Worm (Caenorhabditis elegans) whole organism, mixed stage, embryonic: Measurements from ENCODE around the gene F57A10.2.
"Not testable (repeated sequence)": the region's sequence is repeated elsewhere in the genome, so short reads cannot be mapped to it uniquely, and the experiment has no call there.

Experiments used
- M03D4.4 ChIP-seq: sonication (generic microtip); optimal IDR thresholded peaks from 2 replicates; lab custom pipeline; 2017; ENCODE audit warnings: mild to moderate bottlenecking, missing genetic modification characterization, missing compliant biosample characterization
- bed-3 ChIP-seq: fragments of 200-800 bp; sonication (Bioruptor generic); optimal IDR thresholded peaks from 3 replicates; lab custom pipeline; 2018; ENCODE audit warnings: mild to moderate bottlenecking, missing genetic modification characterization, moderate library complexity, missing compliant biosample characterization
- blmp-1 ChIP-seq: fragments of 150-350 bp; optimal IDR thresholded peaks from 2 replicates; lab custom pipeline; 2014; ENCODE audit warnings: missing biosample characterization, missing genetic modification characterization
- ceh-39 ChIP-seq: fragments of 150-350 bp; optimal IDR thresholded peaks from 2 replicates; lab custom pipeline; 2014; ENCODE audit warnings: missing biosample characterization, missing genetic modification characterization
- ceh-43 ChIP-seq: fragments of 200-800 bp; sonication (Bioruptor generic); optimal IDR thresholded peaks from 2 replicates; lab custom pipeline; 2018; ENCODE audit warnings: mild to moderate bottlenecking, missing genetic modification characterization, moderate library complexity, missing compliant biosample characterization
- ceh-83 ChIP-seq: fragments of 200-800 bp; sonication (Bioruptor generic); optimal IDR thresholded peaks from 2 replicates; lab custom pipeline; 2018; ENCODE audit warnings: mild to moderate bottlenecking, missing genetic modification characterization, missing compliant biosample characterization
- cnd-1 ChIP-seq: fragments of 200-800 bp; sonication (Bioruptor generic); optimal IDR thresholded peaks from 2 replicates; lab custom pipeline; 2018; ENCODE audit warnings: mild to moderate bottlenecking, missing genetic modification characterization, missing compliant biosample characterization
- drap-1 ChIP-seq: fragments of 200-800 bp; sonication (Bioruptor generic); optimal IDR thresholded peaks from 3 replicates; lab custom pipeline; 2018; ENCODE audit warnings: mild to moderate bottlenecking, missing genetic modification characterization, missing compliant biosample characterization
- elt-1 ChIP-seq: sonication (generic microtip); optimal IDR thresholded peaks from 2 replicates; lab custom pipeline; 2017; ENCODE audit warnings: missing genetic modification characterization, mild to moderate bottlenecking, missing compliant biosample characterization, antibody characterized with exemption, moderate library complexity, borderline replicate concordance; ENCODE audit not compliant: insufficient read depth
- elt-3 ChIP-seq: fragments of 150-350 bp; optimal IDR thresholded peaks from 2 replicates; lab custom pipeline; 2014; ENCODE audit warnings: missing biosample characterization, missing genetic modification characterization
- hlh-1 ChIP-seq: fragments of 150-350 bp; optimal IDR thresholded peaks from 2 replicates; lab custom pipeline; 2014; ENCODE audit warnings: missing biosample characterization, missing genetic modification reagents, missing genetic modification characterization
- lin-13 ChIP-seq: fragments of 150-350 bp; optimal IDR thresholded peaks from 2 replicates; lab custom pipeline; 2014; ENCODE audit warnings: missing biosample characterization, missing genetic modification characterization
- lin-32 ChIP-seq: fragments of 200-800 bp; sonication (Bioruptor generic); optimal IDR thresholded peaks from 2 replicates; lab custom pipeline; 2018; ENCODE audit warnings: mild to moderate bottlenecking, missing genetic modification characterization, missing compliant biosample characterization
- lsy-2 ChIP-seq: fragments of 150-350 bp; optimal IDR thresholded peaks from 2 replicates; lab custom pipeline; 2014; ENCODE audit warnings: missing biosample characterization, missing genetic modification characterization
- mep-1 ChIP-seq: fragments of 150-350 bp; optimal IDR thresholded peaks from 2 replicates; lab custom pipeline; 2017; ENCODE audit warnings: missing biosample characterization, missing genetic modification reagents, missing genetic modification characterization, inconsistent platforms
- mls-2 ChIP-seq: sonication (generic microtip); optimal IDR thresholded peaks from 2 replicates; lab custom pipeline; 2016; ENCODE audit warnings: mild to moderate bottlenecking, missing genetic modification characterization, moderate library complexity, missing compliant biosample characterization
- nhr-12 ChIP-seq: fragments of 150-350 bp; optimal IDR thresholded peaks from 2 replicates; lab custom pipeline; 2014; ENCODE audit warnings: missing biosample characterization, missing genetic modification characterization
- nhr-2 ChIP-seq: fragments of 150-350 bp; optimal IDR thresholded peaks from 2 replicates; lab custom pipeline; 2014; ENCODE audit warnings: missing biosample characterization, missing genetic modification characterization
- nhr-237 ChIP-seq: fragments of 150-350 bp; optimal IDR thresholded peaks from 2 replicates; lab custom pipeline; 2014; ENCODE audit warnings: missing biosample characterization, missing genetic modification characterization
- nhr-28 ChIP-seq: fragments of 150-350 bp; optimal IDR thresholded peaks from 2 replicates; lab custom pipeline; 2014; ENCODE audit warnings: missing biosample characterization, missing genetic modification characterization
- nhr-76 ChIP-seq: sonication (generic microtip); optimal IDR thresholded peaks from 2 replicates; lab custom pipeline; 2017; ENCODE audit warnings: missing biosample characterization, missing genetic modification characterization
- pha-4 ChIP-seq: fragments of 150-350 bp; optimal IDR thresholded peaks from 2 replicates; lab custom pipeline; 2018; ENCODE audit warnings: missing biosample characterization, missing genetic modification reagents, missing genetic modification characterization
- snpc-4 ChIP-seq: fragments of 150-350 bp; optimal IDR thresholded peaks from 2 replicates; lab custom pipeline; 2014; ENCODE audit warnings: missing biosample characterization, missing genetic modification characterization
- sptf-1 ChIP-seq: sonication (generic microtip); optimal IDR thresholded peaks from 2 replicates; lab custom pipeline; 2017; ENCODE audit warnings: mild to moderate bottlenecking, missing genetic modification characterization, moderate library complexity, missing compliant biosample characterization
- unc-120 ChIP-seq: sonication (generic microtip); optimal IDR thresholded peaks from 2 replicates; lab custom pipeline; 2017; ENCODE audit warnings: missing genetic modification characterization, missing compliant biosample characterization; ENCODE audit not compliant: poor library complexity, severe bottlenecking
- unc-39 ChIP-seq: fragments of 150-350 bp; optimal IDR thresholded peaks from 2 replicates; lab custom pipeline; 2014; ENCODE audit warnings: missing biosample characterization, missing genetic modification characterization
- unc-62 ChIP-seq: fragments of 150-350 bp; optimal IDR thresholded peaks from 2 replicates; lab custom pipeline; 2014; ENCODE audit warnings: missing biosample characterization, missing genetic modification reagents, missing genetic modification characterization
- zip-8 ChIP-seq: fragments of 150-350 bp; optimal IDR thresholded peaks from 2 replicates; lab custom pipeline; 2014; ENCODE audit warnings: missing biosample characterization, missing genetic modification characterization
- ztf-11 ChIP-seq: fragments of 150-350 bp; optimal IDR thresholded peaks from 2 replicates; lab custom pipeline; 2014; ENCODE audit warnings: missing biosample characterization, missing genetic modification characterization

Gene F57A10.2

DNA sequence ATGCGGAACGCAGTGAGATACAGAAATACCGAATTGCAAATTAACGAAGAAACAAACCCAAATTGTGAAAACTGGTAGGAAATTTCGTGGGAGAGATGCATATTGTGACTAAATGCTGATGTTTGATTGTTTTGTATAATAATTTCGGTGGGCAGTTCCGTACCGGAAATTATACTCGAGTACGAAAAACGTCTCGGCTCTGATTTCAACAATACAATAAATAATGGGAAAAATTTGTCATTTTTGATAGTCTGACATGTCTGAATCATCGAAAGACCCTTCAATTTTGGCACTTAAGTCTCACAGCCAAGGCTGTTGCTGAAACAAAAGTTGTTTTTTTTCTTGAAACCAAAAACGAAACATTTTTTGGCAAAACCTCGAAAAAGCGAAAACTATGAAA is 14.3 kb upstream of the F57A10.2 start, which contains the start of gene str-43:
Gene str-43, minus strand, starts transcription at position 101 of the 400 bp plus-strand sequence.
- TF ChIP-seq nhr-76 (tag; lab: Kevin White, UChicago) (no peak), ceh-43 (no peak)

DNA sequence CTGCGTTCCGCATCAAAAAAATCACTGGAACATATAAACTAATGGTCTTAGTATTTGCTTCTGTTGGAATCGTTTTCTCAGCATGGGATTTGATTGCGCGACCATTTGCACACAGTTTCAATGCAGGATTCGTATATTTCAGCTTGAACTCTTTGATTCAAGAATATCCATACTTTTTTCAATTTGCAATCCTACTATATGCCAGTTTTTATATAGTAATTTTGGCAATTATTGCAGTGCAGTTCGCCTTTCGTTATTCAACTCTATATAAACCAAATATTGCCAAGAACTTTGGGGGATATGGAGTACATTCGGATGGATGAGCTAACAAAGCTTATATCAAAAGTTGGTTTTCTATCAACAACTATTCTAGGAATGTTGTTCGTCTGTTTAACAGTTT is 13.4 kb upstream of the F57A10.2 start, which contains the start of gene str-5:
Gene str-5, plus strand, starts transcription at position 301 of the 400 bp plus-strand sequence.
- not testable (repeated sequence) for TF ChIP-seq mls-2; lin-13 (tag; lab: Kevin White, UChicago); drap-1 (GFP tag; lab: Kevin White, UChicago)

DNA sequence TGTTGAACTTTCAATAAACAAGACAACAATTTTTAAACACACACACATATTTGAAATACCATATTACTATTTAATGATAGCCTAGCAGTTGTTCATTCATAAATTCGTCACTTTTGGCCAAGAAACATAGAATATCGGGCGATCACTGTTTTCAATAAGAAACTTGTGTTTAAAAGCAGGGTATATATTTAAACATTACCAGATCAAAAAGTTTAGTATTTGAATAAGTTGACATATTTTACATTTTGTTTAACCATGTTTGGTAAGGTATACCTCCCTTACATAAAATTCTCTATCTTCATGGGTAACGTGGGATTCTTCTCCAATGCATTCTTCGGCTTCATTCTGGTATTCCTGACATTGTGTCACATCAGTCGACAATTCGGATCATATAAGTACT is 11.6 kb upstream of the F57A10.2 start, which contains the start of gene str-8:
Gene str-8, plus strand, starts transcription at position 301 of the 400 bp plus-strand sequence.
- TF ChIP-seq ztf-11 (tag; lab: Kevin White, UChicago); nhr-76 (tag; lab: Kevin White, UChicago); M03D4.4: not testable (repeated sequence)

DNA sequence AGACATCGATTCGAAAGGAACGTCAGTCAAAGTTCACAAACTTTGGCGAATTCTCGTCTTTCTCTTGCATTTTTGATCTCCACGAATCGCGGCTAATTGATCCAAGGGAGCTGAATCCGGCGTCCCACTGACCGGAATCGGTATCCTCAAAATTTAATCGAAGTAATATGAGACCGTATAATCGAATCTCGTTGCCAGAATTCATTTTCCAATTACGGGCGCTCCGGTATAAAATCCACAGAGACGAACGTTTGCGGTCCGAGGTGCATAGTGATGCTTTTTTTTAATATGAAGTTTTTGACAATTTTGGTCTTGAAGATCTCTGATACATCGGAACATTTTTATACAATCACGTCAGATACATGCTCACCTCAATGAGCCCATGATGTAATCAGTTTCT is 8.7 kb upstream of the F57A10.2 start:
- TF ChIP-seq mep-1 (tag; lab: Kevin White, UChicago) (no peak), sptf-1 (tag; lab: Kevin White, UChicago) (no peak), bed-3 (GFP tag; lab: Kevin White, UChicago) (no peak), M03D4.4 (no peak), nhr-12 (tag; lab: Kevin White, UChicago) (no peak), ceh-83 (no peak)

DNA sequence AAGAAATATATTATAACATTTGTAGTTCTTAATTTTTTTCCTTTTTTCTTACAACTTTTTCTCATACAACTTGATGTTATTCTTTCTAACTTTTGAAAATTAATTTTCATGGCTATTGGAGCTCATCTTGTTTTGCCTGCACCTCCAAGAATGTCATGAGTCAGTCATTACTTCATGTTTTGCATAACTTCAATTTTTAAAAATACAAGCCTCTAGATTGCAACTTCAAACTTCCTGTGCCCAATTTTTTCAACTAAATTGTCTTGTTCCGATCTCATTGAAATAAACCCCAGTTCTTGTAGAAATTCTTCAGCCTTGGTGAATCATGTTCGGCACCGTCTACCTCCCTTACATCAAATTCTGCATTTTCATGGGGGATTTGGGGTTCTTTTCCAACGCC is 7.9 kb upstream of the F57A10.2 start, which contains the start of gene str-9:
Gene str-9, plus strand, starts transcription at position 301 of the 400 bp plus-strand sequence.
- TF ChIP-seq bed-3 (GFP tag; lab: Kevin White, UChicago) (no peak), zip-8 (tag; lab: Kevin White, UChicago) (no peak)

DNA sequence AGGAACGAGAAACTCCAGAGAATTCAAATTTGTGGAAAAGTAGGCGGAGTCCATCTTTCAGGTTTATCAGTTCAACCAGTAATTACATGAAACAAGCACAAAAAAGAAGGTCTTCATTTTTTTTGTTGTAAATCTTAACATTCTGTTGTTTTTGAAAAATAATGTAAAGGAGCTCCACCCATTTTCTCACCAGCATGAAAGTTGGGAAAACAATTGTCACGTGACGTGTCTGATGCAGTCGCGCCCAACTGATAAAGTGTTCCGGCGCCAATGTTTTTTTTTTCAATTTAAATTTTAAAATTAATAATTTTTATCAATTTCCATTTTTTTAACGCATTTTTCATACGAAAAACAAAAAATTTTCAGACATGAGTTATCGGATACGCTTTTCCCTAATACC is 2.7 kb downstream of the F57A10.2 start, which contains the start of gene F57A10.4:
Gene F57A10.4, plus strand, starts transcription at position 367 of the 400 bp plus-strand sequence.
- no peak for TF ChIP-seq unc-39
- no peak for TF ChIP-seq elt-3
- TF ChIP-seq ceh-83 = no peak
- no peak for TF ChIP-seq nhr-76 (tag; lab: Kevin White, UChicago)
- no peak for TF ChIP-seq lin-32
- no peak for TF ChIP-seq pha-4 (tag; lab: Kevin White, UChicago)
- TF ChIP-seq M03D4.4 = no peak
- TF ChIP-seq unc-62 (GFP tag; lab: Kevin White, UChicago) = no peak
- no peak for TF ChIP-seq nhr-28 (tag; lab: Kevin White, UChicago)
- no peak for TF ChIP-seq lin-13 (tag; lab: Kevin White, UChicago)
- TF ChIP-seq bed-3 (GFP tag; lab: Kevin White, UChicago) = no peak
- TF ChIP-seq elt-1 (tag; lab: Kevin White, UChicago) = no peak
- TF ChIP-seq ceh-39 = no peak
- TF ChIP-seq ceh-43 = no peak
- no peak for TF ChIP-seq nhr-237 (tag; lab: Kevin White, UChicago)
- no peak for TF ChIP-seq hlh-1 (tag; lab: Kevin White, UChicago)
- no peak for TF ChIP-seq drap-1 (GFP tag; lab: Kevin White, UChicago)
- no peak for TF ChIP-seq nhr-2 (tag; lab: Kevin White, UChicago)

DNA sequence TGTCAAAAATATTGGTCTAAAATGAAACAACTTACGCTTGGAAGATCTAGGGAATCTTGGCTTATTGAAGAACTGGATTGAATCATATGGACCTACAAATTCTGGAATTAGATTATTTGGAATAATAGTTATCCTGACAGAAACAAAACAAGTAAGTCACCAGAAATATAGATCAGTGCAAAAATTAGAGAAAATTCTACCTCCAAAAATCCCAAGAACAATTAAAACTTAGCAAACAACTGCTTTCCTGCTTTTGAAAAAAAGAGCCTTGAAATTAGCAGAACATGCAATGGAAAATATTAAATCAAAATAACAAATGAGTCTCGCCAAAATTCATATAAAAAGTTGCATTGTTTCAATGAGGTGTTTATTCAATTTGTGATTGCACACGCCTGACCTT is 6.8 kb downstream of the F57A10.2 start, which contains the start of gene nhr-60:
Gene nhr-60, minus strand, starts transcription at position 101 of the 400 bp plus-strand sequence.
- TF ChIP-seq ceh-43 = no peak
- no peak for TF ChIP-seq nhr-2 (tag; lab: Kevin White, UChicago)
- no peak for TF ChIP-seq ceh-83
- no peak for TF ChIP-seq cnd-1
- no peak for TF ChIP-seq ztf-11 (tag; lab: Kevin White, UChicago)
- no peak for TF ChIP-seq unc-62 (GFP tag; lab: Kevin White, UChicago)
- TF ChIP-seq blmp-1 = no peak
- TF ChIP-seq ceh-39 = no peak
- no peak for TF ChIP-seq bed-3 (GFP tag; lab: Kevin White, UChicago)
- TF ChIP-seq pha-4 (tag; lab: Kevin White, UChicago) = no peak
- TF ChIP-seq nhr-12 (tag; lab: Kevin White, UChicago) = no peak
- no peak for TF ChIP-seq lin-13 (tag; lab: Kevin White, UChicago)
- no peak for TF ChIP-seq unc-120 (tag; lab: Kevin White, UChicago)
- no peak for TF ChIP-seq nhr-76 (tag; lab: Kevin White, UChicago)
- TF ChIP-seq drap-1 (GFP tag; lab: Kevin White, UChicago) = no peak
- TF ChIP-seq nhr-237 (tag; lab: Kevin White, UChicago) = no peak
- no peak for TF ChIP-seq snpc-4 (tag; lab: Kevin White, UChicago)
- no peak for TF ChIP-seq mep-1 (tag; lab: Kevin White, UChicago)
- TF ChIP-seq lsy-2 (tag; lab: Kevin White, UChicago) = no peak
